Fruit fly (Drosophila melanogaster) whole organism, prepupa: ENCODE results near the gene Jhbp16.
A peak's percentile ranks its signal among the peaks of the same experiment; 100 is the strongest.

ENCODE experiments used
- CG10631 ChIP-seq: fragments of 200-800 bp; sonication (Bioruptor generic); optimal IDR thresholded peaks from 2 replicates; lab custom pipeline; 2016; ENCODE audit warnings: missing biosample characterization, missing genetic modification characterization
- CG10669 ChIP-seq: fragments of 200-800 bp; sonication (Bioruptor generic); optimal IDR thresholded peaks from 3 replicates; lab custom pipeline; 2018; ENCODE audit warnings: missing biosample characterization, mild to moderate bottlenecking, missing genetic modification characterization, moderate library complexity
- CG11762 ChIP-seq: fragments of 200-800 bp; sonication (Bioruptor generic); optimal IDR thresholded peaks from 3 replicates; lab custom pipeline; 2016; ENCODE audit warnings: missing biosample characterization, missing genetic modification characterization; ENCODE audit not compliant: insufficient read depth
- CG11902 ChIP-seq: fragments of 200-800 bp; sonication (Bioruptor generic); optimal IDR thresholded peaks from 3 replicates; lab custom pipeline; 2016; ENCODE audit warnings: missing biosample characterization, missing genetic modification characterization
- CG15336 ChIP-seq: fragments of 200-800 bp; sonication (Bioruptor generic); IDR thresholded peaks from 2 replicates; pipeline ENCODE4 v1.3.6; 2022; ENCODE audit warnings: missing biosample characterization, missing genetic modification characterization
- CG1621 ChIP-seq: fragments of 200-800 bp; sonication (Bioruptor generic); optimal IDR thresholded peaks from 3 replicates; lab custom pipeline; 2018; ENCODE audit warnings: missing biosample characterization, mild to moderate bottlenecking, missing genetic modification characterization
- CG3032 ChIP-seq: fragments of 200-800 bp; optimal IDR thresholded peaks from 2 replicates; lab custom pipeline; 2019; ENCODE audit warnings: missing biosample characterization, mild to moderate bottlenecking, missing genetic modification characterization, moderate library complexity
- CG31627 ChIP-seq: fragments of 200-800 bp; sonication (Bioruptor generic); optimal IDR thresholded peaks from 3 replicates; lab custom pipeline; 2016; ENCODE audit warnings: missing biosample characterization, missing genetic modification characterization
- CG32006 ChIP-seq: fragments of 200-800 bp; sonication (Bioruptor generic); optimal IDR thresholded peaks from 3 replicates; lab custom pipeline; 2017; ENCODE audit warnings: missing biosample characterization, mild to moderate bottlenecking, missing genetic modification characterization
- CG4318 ChIP-seq: fragments of 200-800 bp; sonication (Bioruptor generic); optimal IDR thresholded peaks from 3 replicates; lab custom pipeline; 2017; ENCODE audit warnings: missing biosample characterization, mild to moderate bottlenecking, missing genetic modification characterization
- CG6276 ChIP-seq: fragments of 200-800 bp; sonication (Bioruptor generic); optimal IDR thresholded peaks from 2 replicates; lab custom pipeline; 2017; ENCODE audit warnings: missing biosample characterization, mild to moderate bottlenecking, missing genetic modification characterization
- CG6792 ChIP-seq: fragments of 200-800 bp; sonication (Bioruptor generic); optimal IDR thresholded peaks from 3 replicates; lab custom pipeline; 2016; ENCODE audit warnings: missing biosample characterization, missing genetic modification characterization
- CG7368 ChIP-seq: fragments of 200-800 bp; sonication (Bioruptor generic); optimal IDR thresholded peaks from 3 replicates; lab custom pipeline; 2016; ENCODE audit warnings: missing biosample characterization, missing genetic modification characterization
- CG8119 ChIP-seq: fragments of 200-800 bp; sonication (Bioruptor generic); IDR thresholded peaks from 3 replicates; pipeline ENCODE4 v1.3.6; 2022; ENCODE audit warnings: missing biosample characterization, missing genetic modification characterization
- CG8319 ChIP-seq: fragments of 200-800 bp; sonication (Bioruptor generic); optimal IDR thresholded peaks from 3 replicates; lab custom pipeline; 2016; ENCODE audit warnings: missing biosample characterization, missing genetic modification characterization
- CG9139 ChIP-seq: fragments of 200-800 bp; sonication (Bioruptor generic); optimal IDR thresholded peaks from 3 replicates; lab custom pipeline; 2017; ENCODE audit warnings: missing biosample characterization, mild to moderate bottlenecking, missing genetic modification characterization
- Eip75B ChIP-seq: fragments of 200-800 bp; sonication (Bioruptor generic); optimal IDR thresholded peaks from 3 replicates; lab custom pipeline; 2016; ENCODE audit warnings: missing biosample characterization, missing genetic modification characterization
- Eip78C ChIP-seq: fragments of 200-800 bp; sonication (Bioruptor generic); peaks from one replicate; lab custom pipeline; 2016; ENCODE audit warnings: missing biosample characterization, missing genetic modification characterization
- Eip93F ChIP-seq: fragments of 200-800 bp; sonication (Bioruptor generic); optimal IDR thresholded peaks from 2 replicates; lab custom pipeline; 2016; ENCODE audit warnings: missing biosample characterization, mild to moderate bottlenecking, missing genetic modification characterization
- Hr38 ChIP-seq: sonication (Bioruptor generic); optimal IDR thresholded peaks from 2 replicates; lab custom pipeline; 2016; ENCODE audit warnings: missing biosample characterization, missing genetic modification characterization
- Hr39 ChIP-seq: fragments of 200-800 bp; sonication (Bioruptor generic); optimal IDR thresholded peaks from 2 replicates; lab custom pipeline; 2016; ENCODE audit warnings: missing biosample characterization, missing genetic modification characterization
- Hr4 ChIP-seq: fragments of 200-800 bp; sonication (Bioruptor generic); optimal IDR thresholded peaks from 3 replicates; lab custom pipeline; 2016; ENCODE audit warnings: missing biosample characterization, missing genetic modification characterization
- Lpt ChIP-seq: fragments of 200-800 bp; sonication (Bioruptor generic); optimal IDR thresholded peaks from 3 replicates; lab custom pipeline; 2016; ENCODE audit warnings: missing biosample characterization, missing genetic modification characterization
- Smox ChIP-seq: fragments of 200-800 bp; sonication (Bioruptor generic); optimal IDR thresholded peaks from 3 replicates; lab custom pipeline; 2016; ENCODE audit warnings: missing biosample characterization, missing genetic modification characterization
- Sox102F ChIP-seq: fragments of 200-800 bp; sonication (Bioruptor generic); optimal IDR thresholded peaks from 2 replicates; lab custom pipeline; 2016; ENCODE audit warnings: missing biosample characterization, mild to moderate bottlenecking, missing genetic modification characterization
- Sox14 ChIP-seq: fragments of 200-800 bp; sonication (Bioruptor generic); optimal IDR thresholded peaks from 3 replicates; lab custom pipeline; 2016; ENCODE audit warnings: missing biosample characterization, missing genetic modification characterization
- Sox15 ChIP-seq: fragments of 200-800 bp; sonication (Bioruptor generic); optimal IDR thresholded peaks from 3 replicates; lab custom pipeline; 2016; ENCODE audit warnings: missing biosample characterization, missing genetic modification characterization
- acj6 ChIP-seq: fragments of 200-800 bp; sonication (Bioruptor generic); optimal IDR thresholded peaks from 3 replicates; lab custom pipeline; 2016; ENCODE audit warnings: missing biosample characterization, missing genetic modification characterization
- dsx ChIP-seq: fragments of 200-800 bp; optimal IDR thresholded peaks from 3 replicates; lab custom pipeline; 2019; ENCODE audit warnings: missing biosample characterization, mild to moderate bottlenecking, missing genetic modification characterization, moderate library complexity; ENCODE audit not compliant: poor library complexity, severe bottlenecking
- eg ChIP-seq: fragments of 200-800 bp; sonication (Bioruptor generic); IDR thresholded peaks from 3 replicates; pipeline ENCODE4 v1.3.6; 2022; ENCODE audit warnings: missing biosample characterization, missing genetic modification characterization
- fd85E ChIP-seq: fragments of 200-800 bp; sonication (Bioruptor generic); optimal IDR thresholded peaks from 3 replicates; lab custom pipeline; 2016; ENCODE audit warnings: missing biosample characterization, missing genetic modification characterization
- fkh ChIP-seq: fragments of 200-800 bp; sonication (Bioruptor generic); optimal IDR thresholded peaks from 3 replicates; lab custom pipeline; 2017; ENCODE audit warnings: missing biosample characterization, mild to moderate bottlenecking, missing genetic modification characterization, moderate library complexity
- net ChIP-seq: fragments of 200-800 bp; sonication (Bioruptor generic); optimal IDR thresholded peaks from 3 replicates; lab custom pipeline; 2016; ENCODE audit warnings: missing biosample characterization, missing genetic modification characterization
- pdm3 ChIP-seq: fragments of 200-800 bp; sonication (Bioruptor generic); optimal IDR thresholded peaks from 3 replicates; lab custom pipeline; 2016; ENCODE audit warnings: missing biosample characterization, missing genetic modification characterization
- salr ChIP-seq, 2 experiments: fragments of 200-800 bp; sonication (Bioruptor generic); optimal IDR thresholded peaks; 3 replicates each; lab custom pipeline; 2016 to 2018; ENCODE audit warnings: missing biosample characterization in 2 of 2, missing genetic modification characterization in 2 of 2, mild to moderate bottlenecking in 1 of 2
- spab ChIP-seq: fragments of 200-800 bp; sonication (Bioruptor generic); optimal IDR thresholded peaks from 2 replicates; lab custom pipeline; 2017; ENCODE audit warnings: missing biosample characterization, mild to moderate bottlenecking, missing genetic modification characterization, missing genetic modification reagents
- ss ChIP-seq, 2 experiments: fragments of 200-800 bp; sonication (Bioruptor generic); optimal IDR thresholded peaks; 2 replicates in 1 of 2; 3 replicates in 1 of 2; lab custom pipeline; 2017 to 2018; ENCODE audit warnings: mild to moderate bottlenecking in 2 of 2, missing biosample characterization in 2 of 2, missing genetic modification characterization in 2 of 2, moderate library complexity in 1 of 2
- topi ChIP-seq: fragments of 200-800 bp; sonication (Bioruptor generic); optimal IDR thresholded peaks from 3 replicates; lab custom pipeline; 2016; ENCODE audit warnings: missing biosample characterization, missing genetic modification characterization
- vri ChIP-seq: fragments of 200-800 bp; sonication (Bioruptor generic); optimal IDR thresholded peaks from 3 replicates; lab custom pipeline; 2016; ENCODE audit warnings: missing biosample characterization, mild to moderate bottlenecking, missing genetic modification characterization

The Jhbp16 gene

dm6 chr3R:21632930-21633780 lies 31.0 kb upstream of the Jhbp16 start (continued):
- TF ChIP-seq CG9139 (peak; percentile 47), CG10631 (GFP tag; lab: Kevin White, UChicago) (peak; percentile 52), CG10669 (GFP tag; lab: Kevin White, UChicago) (peak; percentile 8), CG11902 (GFP tag; lab: Kevin White, UChicago) (no peak), acj6 (GFP tag; lab: Kevin White, UChicago) (peak; percentile 60), CG15336 (GFP tag; lab: Robert Waterston, UW) (no peak), spab (GFP tag; lab: Kevin White, UChicago) (no peak), Sox15 (GFP tag; lab: Kevin White, UChicago) (no peak), salr (GFP tag; optimal IDR thresholded peaks at IDR 0.05; lab: Kevin White, UChicago) (peak in 1 of 2 experiments; percentile 65), CG8119 (GFP tag; lab: Robert Waterston, UW) (no peak), net (peak; percentile 4), Smox (GFP tag; lab: Kevin White, UChicago) (peak; percentile 54), ss (GFP tag; optimal IDR thresholded peaks at IDR 0.05; lab: Kevin White, UChicago) (peak; percentile 37 to 70), CG8319 (GFP tag; lab: Kevin White, UChicago) (no peak), Sox14 (GFP tag; lab: Kevin White, UChicago) (peak; percentile 27), Eip78C (GFP tag; lab: Kevin White, UChicago) (peak; percentile 89), Hr4 (peak; percentile 71), CG4318 (GFP tag; lab: Kevin White, UChicago) (peak; percentile 56), CG7368 (GFP tag; lab: Kevin White, UChicago) (no peak), CG32006 (peak; percentile 80), Lpt (GFP tag; lab: Kevin White, UChicago) (peak; percentile 50), fd85E (GFP tag; lab: Kevin White, UChicago) (peak; percentile 85), CG31627 (GFP tag; lab: Kevin White, UChicago) (peak; percentile 18), Eip75B (peak; percentile 37), Eip93F (GFP tag; lab: Kevin White, UChicago) (peak; percentile 87), Hr39 (GFP tag; lab: Kevin White, UChicago) (peak; percentile 17), fkh (GFP tag; lab: Kevin White, UChicago) (peak; percentile 15), Hr38 (no peak), CG6792 (GFP tag; lab: Kevin White, UChicago) (peak; percentile 11), CG3032 (tag; lab: Kevin White, UChicago) (peak; percentile 59), CG1621 (tag; lab: Kevin White, UChicago) (no peak), pdm3 (peak; percentile 65), CG11762 (peak; percentile 41), topi (GFP tag; lab: Kevin White, UChicago) (peak; percentile 48), CG6276 (GFP tag; lab: Kevin White, UChicago) (peak; percentile 1), eg (no peak)
- TF ChIP-seq, all 60 proteins: peak for 42

DNA sequence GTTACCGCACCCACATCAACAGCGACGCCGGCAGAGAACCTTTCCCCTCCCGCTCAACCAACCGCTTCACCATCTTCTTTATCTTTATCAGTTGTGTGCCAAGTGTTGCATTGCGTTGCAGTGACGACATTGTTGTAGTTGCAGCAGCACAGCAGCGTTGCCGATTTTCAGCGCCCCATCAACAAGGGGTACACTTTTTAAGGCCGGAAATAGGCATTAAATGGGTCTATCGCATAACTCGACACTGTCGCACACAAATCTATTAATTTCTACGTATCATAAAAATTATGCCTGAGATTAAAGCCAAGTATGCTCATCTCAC lies 30.4 kb upstream of the Jhbp16 start:
- TF ChIP-seq Sox102F (GFP tag; lab: Kevin White, UChicago) (no peak), CG6276 (GFP tag; lab: Kevin White, UChicago) (no peak), dsx (GFP tag; lab: Kevin White, UChicago) (peak; percentile 96), vri (GFP tag; lab: Kevin White, UChicago) (peak; percentile 83)
